Fruit fly (Drosophila melanogaster) whole organism, embryonic: ENCODE measurements around the gene CG13384.

Experiments used
- Atf6 ChIP-seq: fragments of 200-800 bp; sonication (Bioruptor generic); IDR thresholded peaks from 2 replicates; pipeline ENCODE4 v1.3.6; 2022; ENCODE audit warnings: missing biosample characterization, missing genetic modification characterization
- BEAF-32 ChIP-seq: fragments of 200-800 bp; sonication (Bioruptor generic); optimal IDR thresholded peaks from 3 replicates; lab custom pipeline; 2017; ENCODE audit warnings: missing biosample characterization, missing genetic modification characterization, mild to moderate bottlenecking, moderate library complexity, missing genetic modification reagents
- CG10565 ChIP-seq: fragments of 200-800 bp; sonication (Bioruptor generic); optimal IDR thresholded peaks from 3 replicates; lab custom pipeline; 2016; ENCODE audit warnings: missing biosample characterization, mild to moderate bottlenecking, missing genetic modification characterization
- CG11085 ChIP-seq: fragments of 200-800 bp; sonication (Bioruptor generic); IDR thresholded peaks from 2 replicates; pipeline ENCODE4 v1.3.6; 2022; ENCODE audit warnings: missing biosample characterization, missing genetic modification characterization
- CG11695 ChIP-seq: fragments of 200-800 bp; sonication (Bioruptor generic); IDR thresholded peaks from 3 replicates; pipeline ENCODE4 v1.3.6; 2022; ENCODE audit warnings: missing biosample characterization, missing genetic modification characterization
- CG12744 ChIP-seq: fragments of 200-800 bp; sonication (Bioruptor generic); optimal IDR thresholded peaks from 2 replicates; lab custom pipeline; 2016; ENCODE audit warnings: missing biosample characterization, missing genetic modification characterization
- CG14965 ChIP-seq: fragments of 200-800 bp; sonication (Bioruptor generic); optimal IDR thresholded peaks from 2 replicates; lab custom pipeline; 2016; ENCODE audit warnings: missing biosample characterization, missing genetic modification characterization, borderline replicate concordance
- CG16863 ChIP-seq: fragments of 200-800 bp; sonication (Bioruptor generic); optimal IDR thresholded peaks from 3 replicates; lab custom pipeline; 2016; ENCODE audit warnings: missing biosample characterization, missing genetic modification characterization
- CG30403 ChIP-seq: fragments of 200-800 bp; sonication (Bioruptor generic); optimal IDR thresholded peaks from 3 replicates; lab custom pipeline; 2016; ENCODE audit warnings: missing biosample characterization, missing genetic modification characterization
- CG3726 ChIP-seq: fragments of 200-800 bp; sonication (Bioruptor generic); IDR thresholded peaks from 3 replicates; pipeline ENCODE4, ENCODE4 v1.3.6; 2022; ENCODE audit warnings: missing biosample characterization, missing genetic modification characterization
- CG5180 ChIP-seq: fragments of 200-800 bp; sonication (Bioruptor generic); optimal IDR thresholded peaks from 3 replicates; lab custom pipeline; 2017; ENCODE audit warnings: missing biosample characterization, missing genetic modification characterization, mild to moderate bottlenecking, moderate library complexity, missing genetic modification reagents
- CG6689 ChIP-seq: fragments of 200-800 bp; sonication (Bioruptor generic); IDR thresholded peaks from 2 replicates; pipeline ENCODE4 v1.3.6; 2022; ENCODE audit warnings: missing biosample characterization, missing genetic modification characterization
- CG6854 ChIP-seq: fragments of 200-800 bp; sonication (Bioruptor generic); optimal IDR thresholded peaks from 3 replicates; lab custom pipeline; 2017; ENCODE audit warnings: missing biosample characterization, mild to moderate bottlenecking, missing genetic modification characterization
- CG9797 ChIP-seq: fragments of 200-800 bp; sonication (Bioruptor generic); optimal IDR thresholded peaks from 3 replicates; lab custom pipeline; 2018; ENCODE audit warnings: missing biosample characterization, mild to moderate bottlenecking, missing genetic modification characterization
- Chrac-16 ChIP-seq: fragments of 200-800 bp; sonication (Bioruptor generic); optimal IDR thresholded peaks from 3 replicates; lab custom pipeline; 2016; ENCODE audit warnings: missing biosample characterization, missing genetic modification characterization
- E2f1 ChIP-seq: fragments of 200-800 bp; sonication (Bioruptor generic); IDR thresholded peaks from 2 replicates; pipeline ENCODE4 v1.3.6; 2022; ENCODE audit warnings: missing biosample characterization, missing genetic modification characterization
- H15 ChIP-seq: fragments of 200-800 bp; sonication (Bioruptor generic); IDR thresholded peaks from 3 replicates; pipeline ENCODE4 v1.3.6; 2022; ENCODE audit warnings: missing biosample characterization, missing genetic modification characterization
- HLH4C ChIP-seq: fragments of 200-800 bp; sonication (Bioruptor generic); IDR thresholded peaks from 3 replicates; pipeline ENCODE4 v1.3.6; 2022; ENCODE audit warnings: missing biosample characterization, missing genetic modification characterization; ENCODE audit not compliant: partially characterized antibody
- HmgD ChIP-seq: fragments of 200-800 bp; sonication (Bioruptor generic); optimal IDR thresholded peaks from 3 replicates; lab custom pipeline; 2016; ENCODE audit warnings: missing biosample characterization, missing genetic modification characterization
- HmgZ ChIP-seq: fragments of 200-800 bp; sonication (Bioruptor generic); optimal IDR thresholded peaks from 2 replicates; lab custom pipeline; 2018; ENCODE audit warnings: missing biosample characterization, mild to moderate bottlenecking, missing genetic modification characterization
- Meics ChIP-seq: fragments of 200-800 bp; sonication (Bioruptor generic); optimal IDR thresholded peaks from 2 replicates; lab custom pipeline; 2017; ENCODE audit warnings: missing biosample characterization, mild to moderate bottlenecking, missing genetic modification characterization
- NFAT ChIP-seq: fragments of 200-800 bp; sonication (Bioruptor generic); IDR thresholded peaks from 2 replicates; pipeline ENCODE4 v1.3.6; 2022; ENCODE audit warnings: missing biosample characterization, missing genetic modification characterization
- Neu2 ChIP-seq: fragments of 200-800 bp; sonication (Bioruptor generic); optimal IDR thresholded peaks from 3 replicates; lab custom pipeline; 2016; ENCODE audit warnings: missing biosample characterization, missing genetic modification characterization, borderline replicate concordance
- Sry-β ChIP-seq: fragments of 200-800 bp; sonication (Bioruptor generic); optimal IDR thresholded peaks from 2 replicates; lab custom pipeline; 2018; ENCODE audit warnings: missing biosample characterization, mild to moderate bottlenecking, missing genetic modification characterization, moderate library complexity
- Vsx1 ChIP-seq: fragments of 200-800 bp; sonication (Bioruptor generic); optimal IDR thresholded peaks from 2 replicates; lab custom pipeline; 2017; ENCODE audit warnings: missing biosample characterization, mild to moderate bottlenecking, missing genetic modification characterization, missing genetic modification reagents
- Xbp1 ChIP-seq: fragments of 200-800 bp; sonication (Bioruptor generic); optimal IDR thresholded peaks from 3 replicates; lab custom pipeline; 2016; ENCODE audit warnings: missing biosample characterization, mild to moderate bottlenecking, missing genetic modification characterization
- az2 ChIP-seq: fragments of 200-800 bp; sonication (Bioruptor generic); optimal IDR thresholded peaks from 3 replicates; lab custom pipeline; 2016; ENCODE audit warnings: missing biosample characterization, missing genetic modification characterization
- btn ChIP-seq: fragments of 200-800 bp; sonication (Bioruptor generic); optimal IDR thresholded peaks from 2 replicates; lab custom pipeline; 2016; ENCODE audit warnings: missing biosample characterization, missing genetic modification characterization
- caup ChIP-seq: fragments of 200-800 bp; sonication (Bioruptor generic); optimal IDR thresholded peaks from 3 replicates; lab custom pipeline; 2017; ENCODE audit warnings: missing biosample characterization, mild to moderate bottlenecking, missing genetic modification characterization, moderate library complexity; ENCODE audit not compliant: severe bottlenecking
- crc ChIP-seq: fragments of 200-800 bp; sonication (Bioruptor generic); optimal IDR thresholded peaks from 2 replicates; lab custom pipeline; 2016; ENCODE audit warnings: missing biosample characterization, missing genetic modification characterization
- crol ChIP-seq: fragments of 200-800 bp; sonication (Bioruptor generic); IDR thresholded peaks from 2 replicates; pipeline ENCODE4 v1.3.6; 2022; ENCODE audit warnings: missing biosample characterization, missing genetic modification characterization
- cwo ChIP-seq: fragments of 200-800 bp; sonication (Bioruptor generic); optimal IDR thresholded peaks from 3 replicates; lab custom pipeline; 2017; ENCODE audit warnings: missing biosample characterization, missing genetic modification characterization, mild to moderate bottlenecking, moderate library complexity, missing genetic modification reagents
- dmrt11E ChIP-seq: fragments of 200-800 bp; sonication (Bioruptor generic); optimal IDR thresholded peaks from 3 replicates; lab custom pipeline; 2018; ENCODE audit warnings: missing biosample characterization, mild to moderate bottlenecking, missing genetic modification characterization, moderate library complexity
- dysf ChIP-seq: fragments of 200-800 bp; sonication (Bioruptor generic); IDR thresholded peaks from 3 replicates; pipeline ENCODE4 v1.3.6; 2022; ENCODE audit warnings: missing biosample characterization, missing genetic modification characterization
- fd3F ChIP-seq: fragments of 200-800 bp; sonication (Bioruptor generic); optimal IDR thresholded peaks from 2 replicates; lab custom pipeline; 2018; ENCODE audit warnings: missing biosample characterization, mild to moderate bottlenecking, missing genetic modification characterization, moderate library complexity
- fru ChIP-seq: fragments of >200 bp; optimal IDR thresholded peaks from 2 replicates; lab custom pipeline; 2017
- fu2 ChIP-seq: fragments of 200-800 bp; sonication (Bioruptor generic); optimal IDR thresholded peaks from 2 replicates; lab custom pipeline; 2016; ENCODE audit warnings: missing biosample characterization, missing genetic modification characterization
- gcm ChIP-seq: fragments of 200-800 bp; sonication (Bioruptor generic); optimal IDR thresholded peaks from 2 replicates; lab custom pipeline; 2019; ENCODE audit warnings: missing biosample characterization, mild to moderate bottlenecking, missing genetic modification characterization, moderate library complexity
- gsb ChIP-seq: fragments of 200-800 bp; sonication (Bioruptor generic); IDR thresholded peaks from 2 replicates; pipeline ENCODE4 v1.3.6; 2022; ENCODE audit warnings: missing biosample characterization, missing genetic modification characterization
- her ChIP-seq: fragments of 200-800 bp; sonication (Bioruptor generic); optimal IDR thresholded peaks from 2 replicates; lab custom pipeline; 2016; ENCODE audit warnings: missing biosample characterization, missing genetic modification characterization
- ind ChIP-seq: fragments of 200-800 bp; sonication (Bioruptor generic); optimal IDR thresholded peaks from 3 replicates; lab custom pipeline; 2016; ENCODE audit warnings: missing biosample characterization, missing genetic modification characterization
- kni ChIP-seq: fragments of 200-800 bp; sonication (Bioruptor generic); optimal IDR thresholded peaks from 3 replicates; lab custom pipeline; 2017; ENCODE audit warnings: mild to moderate bottlenecking, missing biosample characterization, missing genetic modification reagents, missing genetic modification characterization
- mam ChIP-seq: fragments of 200-800 bp; sonication (Bioruptor generic); optimal IDR thresholded peaks from 3 replicates; lab custom pipeline; 2016; ENCODE audit warnings: missing biosample characterization, missing genetic modification characterization
- pb ChIP-seq: fragments of 200-800 bp; sonication (Bioruptor generic); optimal IDR thresholded peaks from 3 replicates; lab custom pipeline; 2016; ENCODE audit warnings: missing biosample characterization, missing genetic modification characterization
- ro ChIP-seq: fragments of 200-800 bp; sonication (Bioruptor generic); IDR thresholded peaks from 2 replicates; pipeline ENCODE4 v1.3.6; 2022; ENCODE audit warnings: missing biosample characterization, missing genetic modification characterization
- salm ChIP-seq: fragments of 200-800 bp; sonication (Bioruptor generic); optimal IDR thresholded peaks from 2 replicates; lab custom pipeline; 2018; ENCODE audit warnings: missing biosample characterization, mild to moderate bottlenecking, missing genetic modification characterization
- slbo ChIP-seq: fragments of 200-800 bp; sonication (Bioruptor generic); IDR thresholded peaks from 2 replicates; pipeline ENCODE4 v1.3.6; 2022; ENCODE audit warnings: missing biosample characterization, missing genetic modification characterization
- toy ChIP-seq: fragments of 200-800 bp; sonication (Bioruptor generic); IDR thresholded peaks from 2 replicates; pipeline ENCODE4 v1.3.6; 2022; ENCODE audit warnings: missing biosample characterization, missing genetic modification characterization
- trem ChIP-seq: fragments of 200-800 bp; optimal IDR thresholded peaks from 3 replicates; lab custom pipeline; 2019; ENCODE audit warnings: missing biosample characterization, mild to moderate bottlenecking, missing genetic modification characterization, moderate library complexity

CG13384 gene

DNA sequence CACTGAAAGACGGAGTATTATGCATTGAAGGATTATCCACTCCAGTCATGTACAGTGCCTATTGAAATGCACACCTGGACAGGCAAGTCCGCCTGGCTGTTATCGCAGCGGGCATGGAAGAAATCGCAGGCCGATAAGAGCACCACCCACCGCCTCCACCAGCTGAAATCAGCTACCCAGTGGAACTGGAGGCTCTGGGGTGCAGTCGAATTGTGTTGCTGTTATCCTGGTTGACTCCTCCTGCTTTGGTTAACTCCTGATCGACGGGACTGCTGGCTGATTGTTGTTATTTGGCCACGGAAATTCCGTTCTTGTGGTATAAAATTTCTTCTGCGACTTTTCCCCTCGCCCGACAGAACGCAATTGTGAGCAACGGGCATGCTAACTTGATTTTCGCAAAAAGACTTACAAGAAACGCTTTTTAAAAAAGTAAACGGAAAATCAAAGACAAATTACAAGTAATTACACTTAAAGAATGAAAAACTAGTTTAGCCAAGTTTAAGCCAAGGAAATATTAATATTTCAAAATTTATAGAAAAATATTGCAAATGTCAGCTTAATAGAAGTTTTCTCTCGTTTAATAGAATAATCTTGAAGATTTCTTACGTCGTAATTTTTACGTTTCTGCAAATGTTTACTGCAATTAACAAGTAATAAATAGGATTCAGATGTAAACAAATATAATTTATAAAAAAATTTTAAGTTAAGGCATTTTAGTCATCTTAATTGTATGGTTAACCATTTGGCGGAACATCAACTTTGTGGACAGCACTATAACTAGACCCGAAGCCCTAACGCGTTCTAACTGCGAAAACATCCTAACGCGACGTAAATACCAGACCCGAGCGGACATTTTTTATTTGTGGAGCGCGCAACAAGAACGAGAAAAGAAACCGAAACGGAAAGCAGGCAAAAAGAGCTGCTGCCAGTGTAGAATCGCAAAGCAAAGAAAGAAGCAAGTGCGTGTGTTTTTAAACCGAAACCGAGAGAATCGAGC, 30.9 kb downstream of the CG13384 start, which contains the start of the genes CG13398 and Akap200 (continued):
- TF ChIP-seq crol (GFP tag; lab: Robert Waterston, UW) (peak; percentile 90), her (GFP tag; lab: Kevin White, UChicago) (peak; percentile 99), NFAT (no peak), kni (GFP tag; lab: Kevin White, UChicago) (no peak), CG12744 (GFP tag; lab: Kevin White, UChicago) (no peak), fd3F (GFP tag; lab: Kevin White, UChicago) (peak; percentile 5), CG14965 (GFP tag; lab: Kevin White, UChicago) (no peak), fru (lab: Kevin White, UChicago) (no peak), caup (GFP tag; lab: Kevin White, UChicago) (peak; percentile 2), dmrt11E (tag; lab: Kevin White, UChicago) (no peak), pb (GFP tag; lab: Kevin White, UChicago) (no peak), CG30403 (GFP tag; lab: Kevin White, UChicago) (peak; percentile 50), Chrac-16 (GFP tag; lab: Kevin White, UChicago) (no peak), CG10565 (GFP tag; lab: Kevin White, UChicago) (no peak), CG11695 (GFP tag; lab: Robert Waterston, UW) (no peak), CG6689 (GFP tag; lab: Robert Waterston, UW) (0 out of 2 replicates have a peak, but pooled peaks have one; percentile 35), CG6854 (GFP tag; lab: Kevin White, UChicago) (no peak), gsb (GFP tag; lab: Robert Waterston, UW) (no peak), HmgD (GFP tag; lab: Kevin White, UChicago) (no peak), ind (GFP tag; lab: Kevin White, UChicago) (no peak), Atf6 (no peak), CG11085 (GFP tag; lab: Robert Waterston, UW) (no peak), btn (GFP tag; lab: Kevin White, UChicago) (no peak), cwo (GFP tag; lab: Kevin White, UChicago) (no peak), slbo (peak; percentile 41; the same call in 1 of the 2 replicates), crc (no peak), Meics (GFP tag; lab: Kevin White, UChicago) (peak; percentile 3), CG9797 (GFP tag; lab: Kevin White, UChicago) (peak; percentile 64), HLH4C (GFP tag; lab: Robert Waterston, UW) (no peak), ro (GFP tag; lab: Robert Waterston, UW) (no peak), CG3726 (GFP tag; lab: Robert Waterston, UW) (no peak), BEAF-32 (GFP tag; lab: Kevin White, UChicago) (peak; percentile 16), CG16863 (GFP tag; lab: Kevin White, UChicago) (no peak), Sry-β (peak; percentile 90), Vsx1 (GFP tag; lab: Kevin White, UChicago) (no peak), toy (no peak), dysf (GFP tag; lab: Robert Waterston, UW) (no peak), E2f1 (GFP tag; lab: Robert Waterston, UW) (no peak), mam (GFP tag; lab: Kevin White, UChicago) (no peak), trem (tag; lab: Kevin White, UChicago) (peak; percentile 98), Xbp1 (GFP tag; lab: Kevin White, UChicago) (peak; percentile 39), gcm (GFP tag; lab: Kevin White, UChicago) (no peak), CG5180 (GFP tag; lab: Kevin White, UChicago) (no peak), Neu2 (GFP tag; lab: Kevin White, UChicago) (no peak), salm (tag; lab: Kevin White, UChicago) (no peak), az2 (peak; percentile 17), H15 (GFP tag; lab: Robert Waterston, UW) (no peak), HmgZ (tag; lab: Kevin White, UChicago) (no peak), fu2 (GFP tag; lab: Kevin White, UChicago) (no peak)
